Worm (Caenorhabditis elegans) whole organism, L4/young adult: Measurements from ENCODE around the gene aqp-4.

Experiments used
- W03F9.2 ChIP-seq: fragments of 150-350 bp; optimal IDR thresholded peaks from 2 replicates; lab custom pipeline; 2014; ENCODE audit warnings: missing biosample characterization, missing genetic modification characterization
- dao-5 ChIP-seq: sonication (generic microtip); optimal IDR thresholded peaks from 2 replicates; lab custom pipeline; 2016; ENCODE audit warnings: missing genotype, missing genetic modification characterization, moderate library complexity, missing compliant biosample characterization
- him-1 ChIP-seq: sonication (generic microtip); optimal IDR thresholded peaks from 2 replicates; lab custom pipeline; 2016; ENCODE audit warnings: missing genotype, missing genetic modification reagents, missing genetic modification characterization, missing compliant biosample characterization

Gene aqp-4

ce11 chrV:9712418-9713173 is 24.8 kb upstream of the aqp-4 start:
- TF ChIP-seq dao-5 (tag; lab: Kevin White, UChicago) (no peak), him-1 (no peak), W03F9.2 (tag; lab: Kevin White, UChicago) (no peak)

- no peak for TF ChIP-seq W03F9.2 (tag; lab: Kevin White, UChicago)
- TF ChIP-seq him-1, result no peak
Observed at ce11 chrV:9713532-9713931, 23.8 kb upstream of the aqp-4 start, which contains the start of gene F40F9.10. Gene F40F9.10, minus strand, starts transcription at chrV:9713632.

- no peak for TF ChIP-seq him-1
- TF ChIP-seq W03F9.2 (tag; lab: Kevin White, UChicago), result no peak
- no peak for TF ChIP-seq dao-5 (tag; lab: Kevin White, UChicago)
Observed at ce11 chrV:9714909-9715308, 22.4 kb upstream of the aqp-4 start, which contains the start of gene F40F9.3. Gene F40F9.3, plus strand, starts transcription at chrV:9715209.

ce11 chrV:9716397-9716796 is 21.0 kb upstream of the aqp-4 start, which contains the start of gene str-188:
Gene str-188, plus strand, starts transcription at chrV:9716697.
- TF ChIP-seq dao-5 (tag; lab: Kevin White, UChicago) (no peak), W03F9.2 (tag; lab: Kevin White, UChicago) (no peak), him-1 (no peak)

ce11 chrV:9724021-9724671 is 13.2 kb upstream of the aqp-4 start, which contains the start of gene slcr-46.3:
Gene slcr-46.3, minus strand, starts transcription at chrV:9724106.
- no peak for TF ChIP-seq him-1
- no peak for TF ChIP-seq W03F9.2 (tag; lab: Kevin White, UChicago)
- no peak for TF ChIP-seq dao-5 (tag; lab: Kevin White, UChicago)

ce11 chrV:9725719-9726118 is 11.6 kb upstream of the aqp-4 start:
- TF ChIP-seq W03F9.2 (tag; lab: Kevin White, UChicago) (no peak), him-1 (no peak), dao-5 (tag; lab: Kevin White, UChicago) (no peak)

ce11 chrV:9729462-9730162 is 7.7 kb upstream of the aqp-4 start, which contains the start of the genes aagr-3 and drap-1:
Gene aagr-3, minus strand, starts transcription at chrV:9729512.
Gene drap-1, plus strand, starts transcription at chrV:9730106.
- peak; percentile 28 for TF ChIP-seq W03F9.2 (tag; lab: Kevin White, UChicago)
- TF ChIP-seq him-1, result no peak
- TF ChIP-seq dao-5 (tag; lab: Kevin White, UChicago), result no peak

ce11 chrV:9730743-9731706 is 6.3 kb upstream of the aqp-4 start:
- TF ChIP-seq him-1 (peak; percentile 96), dao-5 (tag; lab: Kevin White, UChicago) (peak; percentile 39), W03F9.2 (tag; lab: Kevin White, UChicago) (peak; percentile 38)

- no peak for TF ChIP-seq dao-5 (tag; lab: Kevin White, UChicago)
- TF ChIP-seq him-1, result no peak
- TF ChIP-seq W03F9.2 (tag; lab: Kevin White, UChicago), result no peak
Observed at ce11 chrV:9731852-9732251, 5.5 kb upstream of the aqp-4 start.

ce11 chrV:9733920-9734454 is 3.4 kb upstream of the aqp-4 start, which contains the start of gene cal-7:
Gene cal-7, plus strand, starts transcription at chrV:9734103.
- TF ChIP-seq dao-5 (tag; lab: Kevin White, UChicago), result no peak

- no peak for TF ChIP-seq him-1
- no peak for TF ChIP-seq dao-5 (tag; lab: Kevin White, UChicago)
- TF ChIP-seq W03F9.2 (tag; lab: Kevin White, UChicago), result no peak
Observed at ce11 chrV:9738077-9738705, 835 bp downstream of the aqp-4 start.

ce11 chrV:9739402-9739801 is 2.0 kb downstream of the aqp-4 start, which contains the start of gene marc-1:
Gene marc-1, plus strand, starts transcription at chrV:9739702.
- TF ChIP-seq dao-5 (tag; lab: Kevin White, UChicago) (no peak), W03F9.2 (tag; lab: Kevin White, UChicago) (no peak), him-1 (no peak)
